Worm (Caenorhabditis elegans) whole organism, late embryonic: ENCODE data around the gene srj-25.

ENCODE experiments used
- Y22D7AL.16 ChIP-seq: sonication (generic microtip); optimal IDR thresholded peaks from 2 replicates; lab custom pipeline; 2016; ENCODE audit warnings: missing genetic modification characterization, missing compliant biosample characterization
- lin-11 ChIP-seq: fragments of 200-800 bp; sonication (Bioruptor generic); optimal IDR thresholded peaks from 2 replicates; lab custom pipeline; 2018; ENCODE audit warnings: mild to moderate bottlenecking, missing genetic modification characterization, missing compliant biosample characterization
- npax-4 ChIP-seq: sonication (generic microtip); optimal IDR thresholded peaks from 2 replicates; lab custom pipeline; 2016; ENCODE audit warnings: missing genetic modification characterization, missing compliant biosample characterization
- tbx-2 ChIP-seq: sonication (generic microtip); optimal IDR thresholded peaks from 2 replicates; lab custom pipeline; 2016; ENCODE audit warnings: missing genetic modification characterization, missing compliant biosample characterization

DNA sequence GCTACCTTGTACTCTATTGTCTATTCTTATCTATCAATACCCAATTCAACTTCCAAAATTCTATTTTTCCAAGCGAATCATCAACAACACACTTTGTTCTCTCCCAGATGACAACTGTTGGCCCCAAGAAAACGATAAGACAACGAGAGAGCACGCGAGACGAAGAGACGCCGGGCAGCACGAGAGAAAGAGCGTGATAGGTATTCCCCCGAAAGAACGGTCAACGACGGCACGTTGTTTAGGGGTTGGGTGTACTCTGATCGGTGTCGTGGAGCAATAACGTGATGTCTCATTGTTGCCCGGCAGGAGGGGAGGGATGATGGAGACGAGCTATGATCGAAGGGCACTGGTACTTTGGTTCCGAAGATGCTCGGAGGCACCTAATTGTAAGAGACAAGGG is 4.7 kb downstream of the srj-25 start:
- no peak for TF ChIP-seq Y22D7AL.16 (tag; lab: Kevin White, UChicago)
- TF ChIP-seq lin-11 (tag; lab: Kevin White, UChicago): no peak
- peak; percentile 66 for TF ChIP-seq tbx-2 (tag; lab: Kevin White, UChicago)
- TF ChIP-seq npax-4 (tag; lab: Kevin White, UChicago): no peak
